Worm (Caenorhabditis elegans) whole organism, midembryonic: ENCODE data around the gene C12D8.20.

Source experiments
- T22C8.4 ChIP-seq: fragments of 200-800 bp; sonication (Bioruptor generic); IDR thresholded peaks from 2 replicates; pipeline ENCODE4 v1.3.6; 2022; ENCODE audit warnings: missing genetic modification characterization, missing compliant biosample characterization
- cog-1 ChIP-seq: sonication (generic microtip); optimal IDR thresholded peaks from 2 replicates; lab custom pipeline; 2016; ENCODE audit warnings: missing genetic modification characterization, missing compliant biosample characterization
- flt-1 ChIP-seq: fragments of 200-800 bp; sonication (Bioruptor generic); IDR thresholded peaks from 2 replicates; pipeline ENCODE4 v1.3.6; 2022; ENCODE audit warnings: missing genetic modification characterization, missing compliant biosample characterization
- klf-2 ChIP-seq: fragments of 200-800 bp; sonication (Bioruptor generic); conservative IDR thresholded peaks from 2 replicates; pipeline ENCODE4 v1.3.6; 2022; ENCODE audit warnings: missing genetic modification reagents, missing genetic modification characterization, missing compliant biosample characterization
- med-1 ChIP-seq: sonication (generic microtip); optimal IDR thresholded peaks from 2 replicates; lab custom pipeline; 2017; ENCODE audit warnings: missing genetic modification characterization, mild to moderate bottlenecking, missing compliant biosample characterization, antibody characterized with exemption, missing genetic modification reagents; ENCODE audit not compliant: insufficient read depth
- ref-1 ChIP-seq: fragments of 200-800 bp; sonication (Bioruptor generic); conservative IDR thresholded peaks from 2 replicates; pipeline ENCODE4 v1.3.6; 2022; ENCODE audit warnings: missing genetic modification reagents, missing genetic modification characterization, missing compliant biosample characterization
- tab-1 ChIP-seq: fragments of 200-800 bp; sonication (Bioruptor generic); IDR thresholded peaks from 2 replicates; pipeline ENCODE4 v1.3.6; 2022; ENCODE audit warnings: missing genetic modification characterization, missing compliant biosample characterization
- ztf-23 ChIP-seq: fragments of 200-800 bp; sonication (Bioruptor generic); IDR thresholded peaks from 2 replicates; pipeline ENCODE4 v1.3.6; 2022; ENCODE audit warnings: missing genetic modification reagents, missing genetic modification characterization, missing compliant biosample characterization
- ztf-29 ChIP-seq: fragments of 200-800 bp; sonication (Bioruptor generic); IDR thresholded peaks from 2 replicates; pipeline ENCODE4 v1.3.6; 2022; ENCODE audit warnings: missing genetic modification reagents, missing genetic modification characterization, missing compliant biosample characterization

Gene C12D8.20

ce11 chrV:10260460-10260859, 38.4 kb downstream of the C12D8.20 start, which contains the start of gene sri-18:
TSS of gene sri-18 (minus strand) at chrV:10260560.
- TF ChIP-seq cog-1 (no peak), klf-2 (GFP tag; lab: Robert Waterston, UW) (no peak), ztf-29 (GFP tag; lab: Robert Waterston, UW) (no peak), tab-1 (GFP tag; lab: Robert Waterston, UW) (no peak)

ce11 chrV:10265019-10265418, 42.9 kb downstream of the C12D8.20 start:
- TF ChIP-seq flt-1 = no peak

- TF ChIP-seq cog-1 (no peak), tab-1 (GFP tag; lab: Robert Waterston, UW) (no peak), med-1 (GFP tag; lab: Kevin White, UChicago) (no peak), flt-1 (no peak), ref-1 (GFP tag; lab: Robert Waterston, UW) (no peak), klf-2 (GFP tag; lab: Robert Waterston, UW) (no peak), ztf-23 (no peak), ztf-29 (GFP tag; lab: Robert Waterston, UW) (no peak), T22C8.4 (no peak)
These were observed 43.9 kb downstream of the C12D8.20 start for ce11 chrV:10266050-10266449.

- TF ChIP-seq ref-1 (GFP tag; lab: Robert Waterston, UW) = no peak
- no peak for TF ChIP-seq flt-1
- no peak for TF ChIP-seq klf-2 (GFP tag; lab: Robert Waterston, UW)
These were observed 48.1 kb downstream of the C12D8.20 start, which contains the start of gene ric-4 for ce11 chrV:10270214-10270613. TSS of gene ric-4 (minus strand) at chrV:10270314.
